Fruit fly (Drosophila melanogaster): ENCODE measurements around the gene LysX.

The LysX gene

dm6 chr3L:1152540-1153348, 42.4 kb downstream of the LysX start:
- TF ChIP-seq svp (GFP tag) (peak; percentile 42), CG4318 (GFP tag; optimal IDR thresholded peaks at IDR 0.05) (no peak)

- no peak for TF ChIP-seq CG10631 (GFP tag; optimal IDR thresholded peaks at IDR 0.05)
- TF ChIP-seq Sox15 (GFP tag; optimal IDR thresholded peaks at IDR 0.05) = no peak
- TF ChIP-seq cyc (GFP tag; optimal IDR thresholded peaks at IDR 0.05) = no peak
- TF ChIP-seq fd85E (GFP tag; optimal IDR thresholded peaks at IDR 0.05) = no peak
- TF ChIP-seq CG1621 (tag; optimal IDR thresholded peaks at IDR 0.05) = no peak
- TF ChIP-seq Ets96B (tag; optimal IDR thresholded peaks at IDR 0.05) = no peak
- no peak for TF ChIP-seq dac (GFP tag; optimal IDR thresholded peaks at IDR 0.05)
- TF ChIP-seq Sox102F (GFP tag; optimal IDR thresholded peaks at IDR 0.05) = no peak
- TF ChIP-seq CG6163 (GFP tag; IDR thresholded peaks at IDR 0.05) = peak; percentile 50; the same call in 2 of the 3 replicates
- no peak for TF ChIP-seq CG9139 (GFP tag; optimal IDR thresholded peaks at IDR 0.05)
- TF ChIP-seq fkh (GFP tag; optimal IDR thresholded peaks at IDR 0.05) = peak; percentile 63
- no peak for TF ChIP-seq Hr39 (GFP tag; optimal IDR thresholded peaks at IDR 0.05)
- TF ChIP-seq topi (GFP tag; optimal IDR thresholded peaks at IDR 0.05) = no peak
- no peak for TF ChIP-seq Ets21C (GFP tag; optimal IDR thresholded peaks at IDR 0.05)
- peak; percentile 28 for TF ChIP-seq esn (GFP tag; optimal IDR thresholded peaks at IDR 0.05)
- no peak for TF ChIP-seq pdm3 (GFP tag; optimal IDR thresholded peaks at IDR 0.05)
- TF ChIP-seq Eip78C (GFP tag) = peak; percentile 54
- no peak for TF ChIP-seq salr (GFP tag; optimal IDR thresholded peaks at IDR 0.05)
- TF ChIP-seq Met (GFP tag; optimal IDR thresholded peaks at IDR 0.05) = no peak
- no peak for TF ChIP-seq Eip93F (GFP tag; optimal IDR thresholded peaks at IDR 0.05)
- no peak for TF ChIP-seq Gug (GFP tag; IDR thresholded peaks at IDR 0.05)
- TF ChIP-seq net (GFP tag; optimal IDR thresholded peaks at IDR 0.05) = no peak
- peak; percentile 6 for TF ChIP-seq CG3919 (GFP tag; optimal IDR thresholded peaks at IDR 0.05)
- TF ChIP-seq spab (GFP tag; optimal IDR thresholded peaks at IDR 0.05) = no peak
- no peak for TF ChIP-seq eg (GFP tag; IDR thresholded peaks at IDR 0.05)
- TF ChIP-seq fd59A (GFP tag; optimal IDR thresholded peaks at IDR 0.05) = no peak
- TF ChIP-seq vri (GFP tag; optimal IDR thresholded peaks at IDR 0.05) = no peak
- TF ChIP-seq Hr4 (GFP tag; optimal IDR thresholded peaks at IDR 0.05) = no peak
- no peak for TF ChIP-seq CG15336 (GFP tag; IDR thresholded peaks at IDR 0.05)
- no peak for TF ChIP-seq CG32006 (GFP tag; optimal IDR thresholded peaks at IDR 0.05)
- peak; percentile 8 for TF ChIP-seq lz (GFP tag; optimal IDR thresholded peaks at IDR 0.05)
- TF ChIP-seq CG8632 (GFP tag; optimal IDR thresholded peaks at IDR 0.05) = no peak
- TF ChIP-seq svp (GFP tag) = peak; percentile 71
- no peak for TF ChIP-seq CG11902 (GFP tag; optimal IDR thresholded peaks at IDR 0.05)
- TF ChIP-seq Eip75B (GFP tag; optimal IDR thresholded peaks at IDR 0.05) = no peak
- TF ChIP-seq ss (GFP tag; optimal IDR thresholded peaks at IDR 0.05) = no peak
- no peak for TF ChIP-seq CG34406 (GFP tag; optimal IDR thresholded peaks at IDR 0.05)
- no peak for TF ChIP-seq CG11762 (GFP tag; optimal IDR thresholded peaks at IDR 0.05; ENCODE audit: insufficient read depth)
- TF ChIP-seq acj6 (GFP tag; optimal IDR thresholded peaks at IDR 0.05) = no peak
- no peak for TF ChIP-seq CG8119 (GFP tag; IDR thresholded peaks at IDR 0.05)
- TF ChIP-seq CG7368 (GFP tag; optimal IDR thresholded peaks at IDR 0.05) = no peak
- TF ChIP-seq CG6792 (GFP tag; optimal IDR thresholded peaks at IDR 0.05) = no peak
- no peak for TF ChIP-seq achi (GFP tag; optimal IDR thresholded peaks at IDR 0.05)
- TF ChIP-seq CG6808 (GFP tag; optimal IDR thresholded peaks at IDR 0.05) = no peak
- TF ChIP-seq OdsH (GFP tag; optimal IDR thresholded peaks at IDR 0.05) = no peak
- TF ChIP-seq CG8319 (GFP tag; optimal IDR thresholded peaks at IDR 0.05) = no peak
- no peak for TF ChIP-seq CG6276 (GFP tag; optimal IDR thresholded peaks at IDR 0.05)
- TF ChIP-seq CG16779 (tag; optimal IDR thresholded peaks at IDR 0.05) = no peak
- TF ChIP-seq Lpt (GFP tag; optimal IDR thresholded peaks at IDR 0.05) = no peak
- TF ChIP-seq CG4318 (GFP tag; optimal IDR thresholded peaks at IDR 0.05) = no peak
Observed at dm6 chr3L:1151691-1152090, 43.4 kb downstream of the LysX start.

All from whole organism, prepupa.